Fruit fly (Drosophila melanogaster) S2 (cell line): ENCODE measurements around the gene CG10413.

Experiments
- CG8478 ChIP-seq: fragments of >200 bp; optimal IDR thresholded peaks from 2 replicates; lab custom pipeline; 2018
- CTCF ChIP-seq, 2 experiments: fragments of >200 bp; optimal IDR thresholded peaks; 2 replicates each; lab custom pipeline; 2018

DNA sequence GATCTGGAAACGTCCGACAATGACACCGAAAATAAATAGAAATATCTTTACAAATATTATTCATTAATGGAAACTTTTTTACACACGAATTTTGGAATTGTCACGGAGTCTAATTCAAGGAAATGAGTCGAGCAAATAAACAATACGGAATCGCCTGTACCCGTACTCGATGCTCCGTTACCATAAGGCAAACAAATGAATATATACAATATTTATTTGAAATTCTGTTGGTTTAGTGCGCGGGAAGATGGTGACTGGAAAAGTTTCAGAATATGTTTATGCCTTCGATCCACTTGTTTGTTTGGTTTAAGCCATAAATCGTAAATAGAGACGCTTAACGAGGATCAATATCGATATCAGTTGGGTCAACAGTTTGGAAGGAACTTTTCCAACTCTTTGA, 48.7 kb downstream of the CG10413 start:
- TF ChIP-seq CG8478 (lab: Kevin White, UChicago) (no peak), CTCF (optimal IDR thresholded peaks at IDR 0.05; lab: Kevin White, UChicago) (no peak)
